Worm (Caenorhabditis elegans) whole organism, L3 larva: ENCODE data around the gene pud-3.
"Not testable (repeated sequence)": the region's sequence is repeated elsewhere in the genome, so short reads cannot be mapped to it uniquely, and the experiment has no call there.

ENCODE experiments used
- ZK546.5 ChIP-seq: sonication (generic microtip); optimal IDR thresholded peaks from 2 replicates; lab custom pipeline; 2017; ENCODE audit warnings: missing biosample characterization, missing genetic modification characterization
- aly-2 ChIP-seq: fragments of 150-350 bp; optimal IDR thresholded peaks from 2 replicates; lab custom pipeline; 2014; ENCODE audit warnings: missing biosample characterization, missing genetic modification characterization
- ama-1 ChIP-seq: fragments of 150-350 bp; optimal IDR thresholded peaks from 2 replicates; lab custom pipeline; 2018
- ceh-82 ChIP-seq: fragments of 150-350 bp; optimal IDR thresholded peaks from 2 replicates; lab custom pipeline; 2014; ENCODE audit warnings: missing biosample characterization, missing genetic modification characterization
- daf-12 ChIP-seq: fragments of 150-350 bp; optimal IDR thresholded peaks from 2 replicates; lab custom pipeline; 2014; ENCODE audit warnings: missing biosample characterization, missing genetic modification reagents, missing genetic modification characterization
- egl-5 ChIP-seq: fragments of 150-350 bp; optimal IDR thresholded peaks from 2 replicates; lab custom pipeline; 2017; ENCODE audit warnings: missing biosample characterization, missing genetic modification reagents, missing genetic modification characterization, inconsistent platforms
- elt-1 ChIP-seq: fragments of 150-350 bp; optimal IDR thresholded peaks from 2 replicates; lab custom pipeline; 2014; ENCODE audit warnings: missing biosample characterization, missing genetic modification characterization
- elt-2 ChIP-seq: sonication (generic microtip); optimal IDR thresholded peaks from 2 replicates; lab custom pipeline; 2016; ENCODE audit warnings: missing genetic modification reagents, mild to moderate bottlenecking, missing genetic modification characterization, missing compliant biosample characterization
- elt-3 ChIP-seq, 3 experiments: fragments of 150-350 bp in 1 of 3; sonication (generic microtip) in 2 of 3; optimal IDR thresholded peaks; 2 replicates in 2 of 3; 4 replicates in 1 of 3; lab custom pipeline; 2014 to 2017; ENCODE audit warnings: missing biosample characterization in 3 of 3, missing genetic modification characterization in 3 of 3
- eor-1 ChIP-seq, 2 experiments: fragments of 150-350 bp; optimal IDR thresholded peaks; 2 replicates each; lab custom pipeline; 2014 to 2018; ENCODE audit warnings: missing biosample characterization in 2 of 2, missing genetic modification characterization in 2 of 2
- fkh-2 ChIP-seq: fragments of 150-350 bp; optimal IDR thresholded peaks from 2 replicates; lab custom pipeline; 2014; ENCODE audit warnings: missing biosample characterization, missing genetic modification reagents, missing genetic modification characterization
- lin-15B ChIP-seq: fragments of 150-350 bp; optimal IDR thresholded peaks from 2 replicates; lab custom pipeline; 2014; ENCODE audit warnings: missing biosample characterization, missing genetic modification characterization
- lin-39 ChIP-seq: fragments of 150-350 bp; optimal IDR thresholded peaks from 2 replicates; lab custom pipeline; 2018; ENCODE audit warnings: missing biosample characterization, missing genetic modification reagents, missing genetic modification characterization
- lsy-12 ChIP-seq: sonication (generic microtip); optimal IDR thresholded peaks from 2 replicates; lab custom pipeline; 2016; ENCODE audit warnings: mild to moderate bottlenecking, missing genetic modification characterization, missing compliant biosample characterization
- mdl-1 ChIP-seq: fragments of 150-350 bp; optimal IDR thresholded peaks from 2 replicates; lab custom pipeline; 2014; ENCODE audit warnings: missing biosample characterization, missing genetic modification characterization
- nfya-1 ChIP-seq: sonication (generic microtip); optimal IDR thresholded peaks from 2 replicates; lab custom pipeline; 2017; ENCODE audit warnings: missing genetic modification characterization, mild to moderate bottlenecking, missing compliant biosample characterization, antibody characterized with exemption, moderate library complexity; ENCODE audit not compliant: insufficient read depth
- nhr-11 ChIP-seq: fragments of 150-350 bp; optimal IDR thresholded peaks from 2 replicates; lab custom pipeline; 2014; ENCODE audit warnings: missing biosample characterization, missing genetic modification characterization
- nhr-12 ChIP-seq: fragments of 150-350 bp; optimal IDR thresholded peaks from 2 replicates; lab custom pipeline; 2014; ENCODE audit warnings: missing biosample characterization, missing genetic modification characterization
- nhr-237 ChIP-seq: fragments of 150-350 bp; optimal IDR thresholded peaks from 2 replicates; lab custom pipeline; 2014; ENCODE audit warnings: missing biosample characterization, missing genetic modification characterization
- nhr-25 ChIP-seq: sonication (generic microtip); optimal IDR thresholded peaks from 2 replicates; lab custom pipeline; 2017; ENCODE audit warnings: missing biosample characterization, missing genetic modification characterization
- nhr-43 ChIP-seq: sonication (generic microtip); optimal IDR thresholded peaks from 2 replicates; lab custom pipeline; 2016; ENCODE audit warnings: mild to moderate bottlenecking, missing genetic modification characterization, missing compliant biosample characterization; ENCODE audit not compliant: poor library complexity, severe bottlenecking
- nhr-77 ChIP-seq: fragments of 150-350 bp; optimal IDR thresholded peaks from 2 replicates; lab custom pipeline; 2014; ENCODE audit warnings: missing biosample characterization, missing genetic modification characterization
- pqm-1 ChIP-seq: fragments of 150-350 bp; optimal IDR thresholded peaks from 2 replicates; lab custom pipeline; 2017; ENCODE audit warnings: missing biosample characterization, missing genetic modification characterization, inconsistent platforms
- sea-2 ChIP-seq: fragments of 150-350 bp; sonication (generic microtip); optimal IDR thresholded peaks from 4 replicates; lab custom pipeline; 2014; ENCODE audit warnings: missing biosample characterization, missing genetic modification reagents, missing genetic modification characterization
- skn-1 ChIP-seq: fragments of 150-350 bp; optimal IDR thresholded peaks from 2 replicates; lab custom pipeline; 2014; ENCODE audit warnings: missing biosample characterization, missing genetic modification characterization
- snpc-4 ChIP-seq: fragments of 150-350 bp; optimal IDR thresholded peaks from 2 replicates; lab custom pipeline; 2014; ENCODE audit warnings: missing biosample characterization, missing genetic modification characterization
- tbx-2 ChIP-seq: sonication (generic microtip); optimal IDR thresholded peaks from 2 replicates; lab custom pipeline; 2016; ENCODE audit warnings: mild to moderate bottlenecking, missing genetic modification characterization, missing compliant biosample characterization
- unc-39 ChIP-seq: sonication (generic microtip); optimal IDR thresholded peaks from 4 replicates; lab custom pipeline; 2017; ENCODE audit warnings: missing biosample characterization, missing genetic modification characterization
- unc-62 ChIP-seq: fragments of 150-350 bp; sonication (generic microtip); optimal IDR thresholded peaks from 4 replicates; lab custom pipeline; 2014; ENCODE audit warnings: missing biosample characterization, missing genetic modification reagents, missing genetic modification characterization
- zag-1 ChIP-seq: fragments of 150-350 bp; optimal IDR thresholded peaks from 2 replicates; lab custom pipeline; 2014; ENCODE audit warnings: missing biosample characterization, missing genetic modification characterization
- ztf-11 ChIP-seq: fragments of 150-350 bp; optimal IDR thresholded peaks from 2 replicates; lab custom pipeline; 2014; ENCODE audit warnings: missing biosample characterization, missing genetic modification characterization

Gene pud-3

ce11 chrV:2325052-2325451 is at the start of gene pud-3:
Gene pud-3, minus strand, starts transcription at chrV:2325152.
- TF ChIP-seq nfya-1 (tag; lab: Kevin White, UChicago) (no peak), pqm-1 (tag; lab: Kevin White, UChicago) (peak; percentile 41)

ce11 chrV:2343572-2343971 is 18.6 kb upstream of the pud-3 start:
- no peak for TF ChIP-seq nfya-1 (tag; lab: Kevin White, UChicago)
- TF ChIP-seq, all 47 proteins: peak for 0

- TF ChIP-seq lsy-12 (tag; lab: Kevin White, UChicago) (no peak), ceh-82 (no peak), nhr-12 (tag; lab: Kevin White, UChicago) (no peak), lin-39 (tag; lab: Kevin White, UChicago) (no peak), egl-5 (tag; lab: Kevin White, UChicago) (no peak), elt-3 (tag; optimal IDR thresholded peaks at IDR 0.05; lab: Kevin White, UChicago) (no peak), snpc-4 (no peak), tbx-2 (tag; lab: Kevin White, UChicago) (no peak), nhr-237 (tag; lab: Kevin White, UChicago) (no peak), skn-1 (tag; lab: Kevin White, UChicago) (no peak), nhr-77 (no peak), ama-1 (lab: Kevin White, UChicago) (no peak)
Measured at ce11 chrV:2342083-2342482, 17.1 kb upstream of the pud-3 start.

- no peak for TF ChIP-seq unc-62
- TF ChIP-seq nhr-12 (tag; lab: Kevin White, UChicago): no peak
- TF ChIP-seq eor-1 (tag; optimal IDR thresholded peaks at IDR 0.05; lab: Kevin White, UChicago): no peak
- no peak for TF ChIP-seq daf-12 (tag; lab: Kevin White, UChicago)
- no peak for TF ChIP-seq ztf-11 (tag; lab: Kevin White, UChicago)
- no peak for TF ChIP-seq nhr-25 (tag; lab: Kevin White, UChicago)
- TF ChIP-seq unc-39 (tag; lab: Kevin White, UChicago): no peak
- TF ChIP-seq nhr-237 (tag; lab: Kevin White, UChicago): no peak
Measured at ce11 chrV:2341285-2341684, 16.3 kb upstream of the pud-3 start, which contains the start of gene irld-30. Gene irld-30, minus strand, starts transcription at chrV:2341385.

ce11 chrV:2338538-2338937 is 13.6 kb upstream of the pud-3 start, which contains the start of gene irld-29:
Gene irld-29, minus strand, starts transcription at chrV:2338638.
- TF ChIP-seq elt-1: no peak
- no peak for TF ChIP-seq sea-2 (GFP tag; lab: Kevin White, UChicago)
- no peak for TF ChIP-seq fkh-2

- TF ChIP-seq mdl-1 (tag; lab: Kevin White, UChicago): no peak
- TF ChIP-seq aly-2: no peak
- no peak for TF ChIP-seq lin-15B (tag; lab: Kevin White, UChicago)
- no peak for TF ChIP-seq nfya-1 (tag; lab: Kevin White, UChicago)
- TF ChIP-seq lsy-12 (tag; lab: Kevin White, UChicago): no peak
- TF ChIP-seq zag-1 (tag; lab: Kevin White, UChicago): no peak
- TF ChIP-seq elt-1: no peak
- TF ChIP-seq ZK546.5 (tag; lab: Kevin White, UChicago): no peak
- TF ChIP-seq nhr-77: no peak
- no peak for TF ChIP-seq egl-5 (tag; lab: Kevin White, UChicago)
- TF ChIP-seq nhr-11 (tag; lab: Kevin White, UChicago): no peak
- no peak for TF ChIP-seq elt-2 (tag; lab: Kevin White, UChicago)
- no peak for TF ChIP-seq nhr-43 (tag; lab: Kevin White, UChicago)
Measured at ce11 chrV:2336151-2336550, 11.2 kb upstream of the pud-3 start, which contains the start of gene irld-28. Gene irld-28, minus strand, starts transcription at chrV:2336251.

ce11 chrV:2331616-2332015 is 6.7 kb upstream of the pud-3 start, which contains the start of gene irld-32:
Gene irld-32, plus strand, starts transcription at chrV:2331916.
- TF ChIP-seq lin-15B (tag; lab: Kevin White, UChicago); ama-1 (lab: Kevin White, UChicago); nfya-1 (tag; lab: Kevin White, UChicago): not testable (repeated sequence)
- TF ChIP-seq, all 47 proteins: peak for 0; not testable (repeated sequence) for 47
